Fruit fly (Drosophila melanogaster) whole organism, prepupa: ENCODE measurements around the gene grk.

ENCODE experiments used
- Blimp-1 ChIP-seq: fragments of 200-800 bp; sonication (Bioruptor generic); optimal IDR thresholded peaks from 3 replicates; lab custom pipeline; 2017; ENCODE audit warnings: missing biosample characterization, missing genetic modification characterization, mild to moderate bottlenecking, moderate library complexity, missing genetic modification reagents
- CG10631 ChIP-seq: fragments of 200-800 bp; sonication (Bioruptor generic); optimal IDR thresholded peaks from 2 replicates; lab custom pipeline; 2016; ENCODE audit warnings: missing biosample characterization, missing genetic modification characterization
- CG10669 ChIP-seq: fragments of 200-800 bp; sonication (Bioruptor generic); optimal IDR thresholded peaks from 3 replicates; lab custom pipeline; 2018; ENCODE audit warnings: missing biosample characterization, mild to moderate bottlenecking, missing genetic modification characterization, moderate library complexity
- CG11902 ChIP-seq: fragments of 200-800 bp; sonication (Bioruptor generic); optimal IDR thresholded peaks from 3 replicates; lab custom pipeline; 2016; ENCODE audit warnings: missing biosample characterization, missing genetic modification characterization
- CG15336 ChIP-seq: fragments of 200-800 bp; sonication (Bioruptor generic); IDR thresholded peaks from 2 replicates; pipeline ENCODE4 v1.3.6; 2022; ENCODE audit warnings: missing biosample characterization, missing genetic modification characterization
- CG3032 ChIP-seq: fragments of 200-800 bp; optimal IDR thresholded peaks from 2 replicates; lab custom pipeline; 2019; ENCODE audit warnings: missing biosample characterization, mild to moderate bottlenecking, missing genetic modification characterization, moderate library complexity
- CG31627 ChIP-seq: fragments of 200-800 bp; sonication (Bioruptor generic); optimal IDR thresholded peaks from 3 replicates; lab custom pipeline; 2016; ENCODE audit warnings: missing biosample characterization, missing genetic modification characterization
- CG32006 ChIP-seq: fragments of 200-800 bp; sonication (Bioruptor generic); optimal IDR thresholded peaks from 3 replicates; lab custom pipeline; 2017; ENCODE audit warnings: missing biosample characterization, mild to moderate bottlenecking, missing genetic modification characterization
- CG34406 ChIP-seq: fragments of 200-800 bp; sonication (Bioruptor generic); optimal IDR thresholded peaks from 3 replicates; lab custom pipeline; 2016; ENCODE audit warnings: missing biosample characterization, missing genetic modification characterization
- CG3919 ChIP-seq: fragments of 200-800 bp; sonication (Bioruptor generic); optimal IDR thresholded peaks from 3 replicates; lab custom pipeline; 2016; ENCODE audit warnings: missing biosample characterization, missing genetic modification characterization
- CG6276 ChIP-seq: fragments of 200-800 bp; sonication (Bioruptor generic); optimal IDR thresholded peaks from 2 replicates; lab custom pipeline; 2017; ENCODE audit warnings: missing biosample characterization, mild to moderate bottlenecking, missing genetic modification characterization
- CG6792 ChIP-seq: fragments of 200-800 bp; sonication (Bioruptor generic); optimal IDR thresholded peaks from 3 replicates; lab custom pipeline; 2016; ENCODE audit warnings: missing biosample characterization, missing genetic modification characterization
- CG6808 ChIP-seq: fragments of 200-800 bp; sonication (Bioruptor generic); optimal IDR thresholded peaks from 3 replicates; lab custom pipeline; 2017; ENCODE audit warnings: missing biosample characterization, missing genetic modification characterization, mild to moderate bottlenecking, moderate library complexity, missing genetic modification reagents
- CG6854 ChIP-seq: fragments of 200-800 bp; sonication (Bioruptor generic); optimal IDR thresholded peaks from 2 replicates; lab custom pipeline; 2017; ENCODE audit warnings: missing biosample characterization, mild to moderate bottlenecking, missing genetic modification characterization
- CG7368 ChIP-seq: fragments of 200-800 bp; sonication (Bioruptor generic); optimal IDR thresholded peaks from 3 replicates; lab custom pipeline; 2016; ENCODE audit warnings: missing biosample characterization, missing genetic modification characterization
- CG8319 ChIP-seq: fragments of 200-800 bp; sonication (Bioruptor generic); optimal IDR thresholded peaks from 3 replicates; lab custom pipeline; 2016; ENCODE audit warnings: missing biosample characterization, missing genetic modification characterization
- CG8632 ChIP-seq: fragments of 200-800 bp; sonication (Bioruptor generic); optimal IDR thresholded peaks from 3 replicates; lab custom pipeline; 2016; ENCODE audit warnings: missing biosample characterization, missing genetic modification characterization
- CG9139 ChIP-seq: fragments of 200-800 bp; sonication (Bioruptor generic); optimal IDR thresholded peaks from 3 replicates; lab custom pipeline; 2017; ENCODE audit warnings: missing biosample characterization, mild to moderate bottlenecking, missing genetic modification characterization
- Eip75B ChIP-seq: fragments of 200-800 bp; sonication (Bioruptor generic); optimal IDR thresholded peaks from 3 replicates; lab custom pipeline; 2016; ENCODE audit warnings: missing biosample characterization, missing genetic modification characterization
- Eip78C ChIP-seq: fragments of 200-800 bp; sonication (Bioruptor generic); peaks from one replicate; lab custom pipeline; 2016; ENCODE audit warnings: missing biosample characterization, missing genetic modification characterization
- Eip93F ChIP-seq: fragments of 200-800 bp; sonication (Bioruptor generic); optimal IDR thresholded peaks from 2 replicates; lab custom pipeline; 2016; ENCODE audit warnings: missing biosample characterization, mild to moderate bottlenecking, missing genetic modification characterization
- Gug ChIP-seq: fragments of 200-800 bp; sonication (Bioruptor generic); IDR thresholded peaks from 2 replicates; pipeline ENCODE4 v1.3.6; 2022; ENCODE audit warnings: missing biosample characterization, missing genetic modification characterization
- Hr38 ChIP-seq: sonication (Bioruptor generic); optimal IDR thresholded peaks from 2 replicates; lab custom pipeline; 2016; ENCODE audit warnings: missing biosample characterization, missing genetic modification characterization
- Hr39 ChIP-seq: fragments of 200-800 bp; sonication (Bioruptor generic); optimal IDR thresholded peaks from 2 replicates; lab custom pipeline; 2016; ENCODE audit warnings: missing biosample characterization, missing genetic modification characterization
- Hr4 ChIP-seq: fragments of 200-800 bp; sonication (Bioruptor generic); optimal IDR thresholded peaks from 3 replicates; lab custom pipeline; 2016; ENCODE audit warnings: missing biosample characterization, missing genetic modification characterization
- Met ChIP-seq: fragments of 200-800 bp; sonication (Bioruptor generic); optimal IDR thresholded peaks from 3 replicates; lab custom pipeline; 2016; ENCODE audit warnings: missing biosample characterization, missing genetic modification characterization
- OdsH ChIP-seq: fragments of 200-800 bp; sonication (Bioruptor generic); optimal IDR thresholded peaks from 3 replicates; lab custom pipeline; 2016; ENCODE audit warnings: missing biosample characterization, missing genetic modification characterization
- Smox ChIP-seq: fragments of 200-800 bp; sonication (Bioruptor generic); optimal IDR thresholded peaks from 3 replicates; lab custom pipeline; 2016; ENCODE audit warnings: missing biosample characterization, missing genetic modification characterization
- Sox102F ChIP-seq: fragments of 200-800 bp; sonication (Bioruptor generic); optimal IDR thresholded peaks from 2 replicates; lab custom pipeline; 2016; ENCODE audit warnings: missing biosample characterization, mild to moderate bottlenecking, missing genetic modification characterization
- Sox14 ChIP-seq: fragments of 200-800 bp; sonication (Bioruptor generic); optimal IDR thresholded peaks from 3 replicates; lab custom pipeline; 2016; ENCODE audit warnings: missing biosample characterization, missing genetic modification characterization
- Sox15 ChIP-seq: fragments of 200-800 bp; sonication (Bioruptor generic); optimal IDR thresholded peaks from 3 replicates; lab custom pipeline; 2016; ENCODE audit warnings: missing biosample characterization, missing genetic modification characterization
- achi ChIP-seq: fragments of 200-800 bp; sonication (Bioruptor generic); optimal IDR thresholded peaks from 3 replicates; lab custom pipeline; 2016; ENCODE audit warnings: missing biosample characterization, missing genetic modification characterization
- acj6 ChIP-seq: fragments of 200-800 bp; sonication (Bioruptor generic); optimal IDR thresholded peaks from 3 replicates; lab custom pipeline; 2016; ENCODE audit warnings: missing biosample characterization, missing genetic modification characterization
- cyc ChIP-seq: fragments of 200-800 bp; sonication (Bioruptor generic); optimal IDR thresholded peaks from 3 replicates; lab custom pipeline; 2016; ENCODE audit warnings: missing biosample characterization, missing genetic modification characterization
- dac ChIP-seq: fragments of 200-800 bp; sonication (Bioruptor generic); optimal IDR thresholded peaks from 2 replicates; lab custom pipeline; 2017; ENCODE audit warnings: missing biosample characterization, mild to moderate bottlenecking, missing genetic modification characterization
- dsx ChIP-seq: fragments of 200-800 bp; optimal IDR thresholded peaks from 3 replicates; lab custom pipeline; 2019; ENCODE audit warnings: missing biosample characterization, mild to moderate bottlenecking, missing genetic modification characterization, moderate library complexity; ENCODE audit not compliant: poor library complexity, severe bottlenecking
- eg ChIP-seq: fragments of 200-800 bp; sonication (Bioruptor generic); IDR thresholded peaks from 3 replicates; pipeline ENCODE4 v1.3.6; 2022; ENCODE audit warnings: missing biosample characterization, missing genetic modification characterization
- esn ChIP-seq: fragments of 200-800 bp; sonication (Bioruptor generic); optimal IDR thresholded peaks from 2 replicates; lab custom pipeline; 2016; ENCODE audit warnings: missing biosample characterization, mild to moderate bottlenecking, missing genetic modification characterization, moderate library complexity
- fd85E ChIP-seq: fragments of 200-800 bp; sonication (Bioruptor generic); optimal IDR thresholded peaks from 3 replicates; lab custom pipeline; 2016; ENCODE audit warnings: missing biosample characterization, missing genetic modification characterization
- fkh ChIP-seq: fragments of 200-800 bp; sonication (Bioruptor generic); optimal IDR thresholded peaks from 3 replicates; lab custom pipeline; 2017; ENCODE audit warnings: missing biosample characterization, mild to moderate bottlenecking, missing genetic modification characterization, moderate library complexity
- lz ChIP-seq: fragments of 200-800 bp; sonication (Bioruptor generic); optimal IDR thresholded peaks from 3 replicates; lab custom pipeline; 2016; ENCODE audit warnings: missing biosample characterization, missing genetic modification characterization
- net ChIP-seq: fragments of 200-800 bp; sonication (Bioruptor generic); optimal IDR thresholded peaks from 3 replicates; lab custom pipeline; 2016; ENCODE audit warnings: missing biosample characterization, missing genetic modification characterization
- pdm3 ChIP-seq: fragments of 200-800 bp; sonication (Bioruptor generic); optimal IDR thresholded peaks from 3 replicates; lab custom pipeline; 2016; ENCODE audit warnings: missing biosample characterization, missing genetic modification characterization
- ss ChIP-seq, 2 experiments: fragments of 200-800 bp; sonication (Bioruptor generic); optimal IDR thresholded peaks; 2 replicates in 1 of 2; 3 replicates in 1 of 2; lab custom pipeline; 2017 to 2018; ENCODE audit warnings: mild to moderate bottlenecking in 2 of 2, missing biosample characterization in 2 of 2, missing genetic modification characterization in 2 of 2, moderate library complexity in 1 of 2
- svp ChIP-seq: fragments of 200-800 bp; sonication (Bioruptor generic); peaks from one replicate; lab custom pipeline; 2016; ENCODE audit warnings: missing biosample characterization, missing genetic modification characterization
- topi ChIP-seq: fragments of 200-800 bp; sonication (Bioruptor generic); optimal IDR thresholded peaks from 3 replicates; lab custom pipeline; 2016; ENCODE audit warnings: missing biosample characterization, missing genetic modification characterization
- vri ChIP-seq: fragments of 200-800 bp; sonication (Bioruptor generic); optimal IDR thresholded peaks from 3 replicates; lab custom pipeline; 2016; ENCODE audit warnings: missing biosample characterization, mild to moderate bottlenecking, missing genetic modification characterization

The grk gene

DNA sequence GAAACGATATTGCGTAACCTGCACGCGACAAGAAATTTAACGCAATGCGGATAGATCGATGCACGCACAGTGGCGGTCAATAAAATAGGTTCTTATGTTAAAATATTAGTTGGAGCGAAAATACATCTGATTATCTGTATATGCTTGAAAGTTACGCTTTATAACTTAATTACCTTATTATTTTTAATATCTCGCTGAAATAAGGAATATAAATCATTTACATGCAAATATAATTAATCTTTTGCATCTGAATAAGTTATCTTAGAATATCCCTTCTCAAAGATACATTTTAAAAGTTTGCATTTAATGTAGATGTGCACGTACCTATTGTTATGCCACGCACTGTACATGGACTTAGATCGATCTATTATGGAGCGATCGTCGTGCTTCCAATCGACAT is 38.3 kb upstream of the grk start (continued):
- TF ChIP-seq CG31627 (GFP tag; lab: Kevin White, UChicago): peak; percentile 25
- peak; percentile 64 for TF ChIP-seq net
- TF ChIP-seq CG15336 (GFP tag; lab: Robert Waterston, UW): peak; percentile 77
- TF ChIP-seq CG34406 (GFP tag; lab: Kevin White, UChicago): peak; percentile 53
- TF ChIP-seq CG6792 (GFP tag; lab: Kevin White, UChicago): peak; percentile 35
- TF ChIP-seq CG6808: peak; percentile 74
- peak; percentile 66 for TF ChIP-seq Hr4 (GFP tag; lab: Kevin White, UChicago)
- peak; percentile 72 for TF ChIP-seq achi (GFP tag; lab: Kevin White, UChicago)
- TF ChIP-seq ss (GFP tag; optimal IDR thresholded peaks at IDR 0.05; lab: Kevin White, UChicago): peak; percentile 54 to 57
- TF ChIP-seq CG11902 (GFP tag; lab: Kevin White, UChicago): peak; percentile 1
- TF ChIP-seq topi: peak; percentile 36
- TF ChIP-seq acj6 (GFP tag; lab: Kevin White, UChicago): peak; percentile 62
- no peak for TF ChIP-seq Sox15 (GFP tag; lab: Kevin White, UChicago)
- TF ChIP-seq CG3032: peak; percentile 79
- TF ChIP-seq CG9139 (GFP tag; lab: Kevin White, UChicago): peak; percentile 7
- TF ChIP-seq Gug (GFP tag; lab: Robert Waterston, UW): peak; percentile 26; the same call in 1 of the 2 replicates
- peak; percentile 55 for TF ChIP-seq Eip75B

DNA sequence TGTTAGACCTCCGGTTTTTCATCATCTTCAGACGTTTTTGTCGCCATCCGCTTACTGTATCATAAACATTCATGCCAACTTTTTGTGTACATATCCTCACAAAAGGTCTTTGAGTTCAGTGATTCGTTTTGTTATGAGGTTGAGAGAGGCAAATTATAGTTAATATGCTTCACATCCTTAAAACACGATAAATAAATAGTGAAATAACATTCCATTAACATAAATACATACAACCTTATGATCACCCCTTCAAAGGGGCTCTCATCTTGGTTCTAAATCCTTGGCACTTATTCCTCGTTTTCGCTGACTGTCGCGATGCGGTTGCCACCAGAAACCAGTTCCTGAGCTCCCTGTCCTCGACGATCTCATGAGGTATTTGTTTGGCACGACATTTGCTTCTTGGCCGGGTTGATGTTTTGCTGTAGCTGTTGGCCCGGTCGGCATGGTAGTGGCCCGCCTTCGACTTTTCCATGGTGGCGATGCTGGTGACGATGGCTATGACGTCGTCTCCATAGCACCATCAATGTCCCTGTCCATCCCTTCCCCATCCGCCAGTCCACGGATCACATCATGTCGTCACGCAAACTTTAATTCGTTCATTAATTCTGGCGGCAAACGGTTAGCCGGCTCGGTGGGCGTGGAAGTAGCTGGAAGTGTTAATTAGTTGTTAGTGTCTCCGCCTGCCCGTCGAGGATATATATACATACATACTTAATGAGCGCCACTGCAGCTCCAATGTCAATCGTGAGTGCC is 35.7 kb upstream of the grk start:
- TF ChIP-seq Smox (GFP tag; lab: Kevin White, UChicago) (peak; percentile 29), Eip78C (peak; percentile 79), Sox14 (GFP tag; lab: Kevin White, UChicago) (peak; percentile 7), esn (peak; percentile 41), vri (GFP tag; lab: Kevin White, UChicago) (peak; percentile 14), CG8632 (GFP tag; lab: Kevin White, UChicago) (peak; percentile 5), CG32006 (peak; percentile 37), CG8319 (no peak), CG7368 (GFP tag; lab: Kevin White, UChicago) (no peak), dsx (GFP tag; lab: Kevin White, UChicago) (no peak), net (no peak), CG6854 (GFP tag; lab: Kevin White, UChicago) (no peak), eg (GFP tag; lab: Robert Waterston, UW) (no peak), ss (GFP tag; optimal IDR thresholded peaks at IDR 0.05; lab: Kevin White, UChicago) (peak in 1 of 2 experiments; percentile 94), CG15336 (GFP tag; lab: Robert Waterston, UW) (no peak), Eip75B (peak; percentile 24), achi (GFP tag; lab: Kevin White, UChicago) (peak; percentile 32), Eip93F (no peak), Blimp-1 (GFP tag; lab: Kevin White, UChicago) (peak; percentile 1), topi (peak; percentile 47), svp (GFP tag; lab: Kevin White, UChicago) (peak; percentile 68), CG6792 (GFP tag; lab: Kevin White, UChicago) (peak; percentile 28), CG6276 (GFP tag; lab: Kevin White, UChicago) (no peak), acj6 (GFP tag; lab: Kevin White, UChicago) (peak; percentile 15), fd85E (GFP tag; lab: Kevin White, UChicago) (no peak), fkh (GFP tag; lab: Kevin White, UChicago) (no peak), Hr38 (GFP tag; lab: Kevin White, UChicago) (no peak), pdm3 (GFP tag; lab: Kevin White, UChicago) (peak; percentile 20), CG10669 (GFP tag; lab: Kevin White, UChicago) (no peak), CG6808 (no peak), Gug (GFP tag; lab: Robert Waterston, UW) (no peak), Sox102F (GFP tag; lab: Kevin White, UChicago) (peak; percentile 52), CG10631 (GFP tag; lab: Kevin White, UChicago) (peak; percentile 21), CG31627 (GFP tag; lab: Kevin White, UChicago) (peak; percentile 36), Met (peak; percentile 48), cyc (peak; percentile 8), CG3032 (peak; percentile 21), dac (no peak), lz (GFP tag; lab: Kevin White, UChicago) (peak; percentile 23), CG3919 (peak; percentile 34), Hr4 (GFP tag; lab: Kevin White, UChicago) (no peak), Hr39 (GFP tag; lab: Kevin White, UChicago) (peak; percentile 44), OdsH (GFP tag; lab: Kevin White, UChicago) (peak; percentile 32)
